Worm (Caenorhabditis elegans): ENCODE measurements around the gene msrp-7.
A peak's percentile ranks its signal among the peaks of the same experiment; 100 is the strongest.

The msrp-7 gene

ce11 chrII:10840067-10840466, 29.3 kb downstream of the msrp-7 start (continued):
- no peak for TF ChIP-seq bed-1 (GFP tag; IDR thresholded peaks at IDR 0.05)
- TF ChIP-seq hrde-1 (tag; optimal IDR thresholded peaks at IDR 0.05; ENCODE audit: borderline replicate concordance), result peak; percentile 81
- TF ChIP-seq sdz-38 (tag; optimal IDR thresholded peaks at IDR 0.05), result no peak
- TF ChIP-seq ama-1 (optimal IDR thresholded peaks at IDR 0.05), result no peak
- TF ChIP-seq ama-1 (GFP tag; optimal IDR thresholded peaks at IDR 0.05), result peak; percentile 62 to 67
- TF ChIP-seq snpc-4 (GFP tag; optimal IDR thresholded peaks at IDR 0.05), result peak; percentile 75
- peak; percentile 24 to 78 (median 72) for TF ChIP-seq snpc-4 (tag; optimal IDR thresholded peaks at IDR 0.05)
- peak; percentile 80; the same call in 1 of the 2 replicates for TF ChIP-seq ztf-25 (GFP tag; IDR thresholded peaks at IDR 0.05)
- TF ChIP-seq aptf-3 (GFP tag; IDR thresholded peaks at IDR 0.05), result peak; percentile 61; the same call in 1 of the 2 replicates
- peak; percentile 80 for TF ChIP-seq F52B5.7 (tag; optimal IDR thresholded peaks at IDR 0.05)
- peak; percentile 71; the same call in 1 of the 2 replicates for TF ChIP-seq nhr-120 (GFP tag; IDR thresholded peaks at IDR 0.05)
- peak; percentile 59; the same call in 1 of the 2 replicates for TF ChIP-seq attf-3 (GFP tag; conservative IDR thresholded peaks at IDR 0.05)
- no peak for TF ChIP-seq F10E7.11 (tag; optimal IDR thresholded peaks at IDR 0.05)
- TF ChIP-seq lin-40 (tag; optimal IDR thresholded peaks at IDR 0.05), result peak; percentile 78
- no peak for TF ChIP-seq unc-62 (GFP tag; optimal IDR thresholded peaks at IDR 0.05)
- TF ChIP-seq him-1 (tag; optimal IDR thresholded peaks at IDR 0.05), result peak; percentile 91
- TF ChIP-seq pha-4 (tag; optimal IDR thresholded peaks at IDR 0.05), result no peak
- peak; percentile 65; the same call in 1 of the 2 replicates for TF ChIP-seq rcor-1 (GFP tag; IDR thresholded peaks at IDR 0.05)
- peak; percentile 74; the same call in 1 of the 2 replicates for TF ChIP-seq cebp-2 (GFP tag; IDR thresholded peaks at IDR 0.05)
- TF ChIP-seq zim-3 (tag; optimal IDR thresholded peaks at IDR 0.05), result peak; percentile 90
- TF ChIP-seq Y95B8A.8 (GFP tag; IDR thresholded peaks at IDR 0.05), result peak; percentile 78; the same call in 1 of the 2 replicates
- TF ChIP-seq gei-17 (GFP tag; optimal IDR thresholded peaks at IDR 0.05), result no peak
- TF ChIP-seq snpc-1.3 (tag; optimal IDR thresholded peaks at IDR 0.05; ENCODE audit: insufficient read depth), result peak; percentile 86
- 0 out of 2 replicates have a peak, but pooled peaks have one; percentile 18 for TF ChIP-seq Y67H2A.10 (GFP tag; conservative IDR thresholded peaks at IDR 0.05)
- TF ChIP-seq tbp1 (GFP tag; optimal IDR thresholded peaks at IDR 0.05), result peak; percentile 99
- TF ChIP-seq xnd-1 (tag; optimal IDR thresholded peaks at IDR 0.05), result no peak
- TF ChIP-seq dox-1 (GFP tag; IDR thresholded peaks at IDR 0.05), result peak; percentile 88
- peak; percentile 87 for TF ChIP-seq rpc-1 (optimal IDR thresholded peaks at IDR 0.05)
- TF ChIP-seq rpc-1 (tag; optimal IDR thresholded peaks at IDR 0.05), result peak; percentile 87
- peak; percentile 82 for TF ChIP-seq madf-10 (tag; optimal IDR thresholded peaks at IDR 0.05)
- no peak for TF ChIP-seq nhr-27 (tag; optimal IDR thresholded peaks at IDR 0.05)
- TF ChIP-seq egrh-3 (GFP tag; IDR thresholded peaks at IDR 0.05), result no peak
- TF ChIP-seq madf-6 (GFP tag; IDR thresholded peaks at IDR 0.05), result peak; percentile 64
- TF ChIP-seq ceh-100 (GFP tag; IDR thresholded peaks at IDR 0.05), result peak; percentile 79
- peak; percentile 61 for TF ChIP-seq mel-28 (tag; optimal IDR thresholded peaks at IDR 0.05; ENCODE audit: borderline replicate concordance)

DNA sequence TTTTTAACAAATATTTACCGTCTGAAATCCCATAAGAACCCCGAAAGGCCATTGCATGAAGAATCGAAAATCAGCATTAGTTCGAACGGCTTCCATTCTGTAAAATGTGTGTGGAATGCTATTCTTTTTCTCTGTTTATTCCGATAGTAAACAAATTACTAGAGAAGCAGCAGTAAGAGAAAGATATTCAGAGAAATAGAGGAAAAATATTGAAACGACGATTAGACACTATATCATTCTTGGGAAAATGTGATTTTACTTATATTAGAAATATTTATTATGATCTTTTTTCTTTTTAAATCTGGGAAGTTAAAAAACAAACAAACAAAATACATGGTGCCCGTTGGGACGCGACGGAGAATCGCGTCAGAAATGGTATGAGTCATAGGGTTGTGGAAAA, 32.7 kb downstream of the msrp-7 start, which contains the start of gene M106.8:
M106.8 (minus strand) TSS at position 101 of the 400 bp plus-strand sequence.
- TF ChIP-seq egl-18 (GFP tag; IDR thresholded peaks at IDR 0.05) (no peak), K12H6.12 (tag; optimal IDR thresholded peaks at IDR 0.05) (no peak), ZK185.1 (tag; optimal IDR thresholded peaks at IDR 0.05; ENCODE audit: poor library complexity, severe bottlenecking) (no peak), zim-3 (tag; optimal IDR thresholded peaks at IDR 0.05) (no peak), ztf-18 (tag; optimal IDR thresholded peaks at IDR 0.05) (no peak), ceh-27 (GFP tag; optimal IDR thresholded peaks at IDR 0.05) (no peak), F57A8.1 (GFP tag; optimal IDR thresholded peaks at IDR 0.05) (no peak), fkh-3 (tag; optimal IDR thresholded peaks at IDR 0.05) (no peak)
